Worm (Caenorhabditis elegans) whole organism, mixed stage, embryonic: Measurements from ENCODE around the gene M03B6.5.

Source experiments
- M03D4.4 ChIP-seq: sonication (generic microtip); optimal IDR thresholded peaks from 2 replicates; lab custom pipeline; 2017; ENCODE audit warnings: mild to moderate bottlenecking, missing genetic modification characterization, missing compliant biosample characterization
- bed-3 ChIP-seq: fragments of 200-800 bp; sonication (Bioruptor generic); optimal IDR thresholded peaks from 3 replicates; lab custom pipeline; 2018; ENCODE audit warnings: mild to moderate bottlenecking, missing genetic modification characterization, moderate library complexity, missing compliant biosample characterization
- blmp-1 ChIP-seq: fragments of 150-350 bp; optimal IDR thresholded peaks from 2 replicates; lab custom pipeline; 2014; ENCODE audit warnings: missing biosample characterization, missing genetic modification characterization
- ceh-39 ChIP-seq: fragments of 150-350 bp; optimal IDR thresholded peaks from 2 replicates; lab custom pipeline; 2014; ENCODE audit warnings: missing biosample characterization, missing genetic modification characterization
- ceh-83 ChIP-seq: fragments of 200-800 bp; sonication (Bioruptor generic); optimal IDR thresholded peaks from 2 replicates; lab custom pipeline; 2018; ENCODE audit warnings: mild to moderate bottlenecking, missing genetic modification characterization, missing compliant biosample characterization
- ces-1 ChIP-seq: fragments of 150-350 bp; optimal IDR thresholded peaks from 2 replicates; lab custom pipeline; 2014; ENCODE audit warnings: missing biosample characterization, missing genetic modification reagents, missing genetic modification characterization
- drap-1 ChIP-seq: fragments of 200-800 bp; sonication (Bioruptor generic); optimal IDR thresholded peaks from 3 replicates; lab custom pipeline; 2018; ENCODE audit warnings: mild to moderate bottlenecking, missing genetic modification characterization, missing compliant biosample characterization
- elt-1 ChIP-seq: sonication (generic microtip); optimal IDR thresholded peaks from 2 replicates; lab custom pipeline; 2017; ENCODE audit warnings: missing genetic modification characterization, mild to moderate bottlenecking, missing compliant biosample characterization, antibody characterized with exemption, moderate library complexity, borderline replicate concordance; ENCODE audit not compliant: insufficient read depth
- elt-3 ChIP-seq: fragments of 150-350 bp; optimal IDR thresholded peaks from 2 replicates; lab custom pipeline; 2014; ENCODE audit warnings: missing biosample characterization, missing genetic modification characterization
- flh-1 ChIP-seq: fragments of 200-800 bp; sonication (Bioruptor generic); optimal IDR thresholded peaks from 2 replicates; lab custom pipeline; 2018; ENCODE audit warnings: mild to moderate bottlenecking, missing genetic modification characterization, moderate library complexity, missing compliant biosample characterization
- ham-2 ChIP-seq: fragments of 200-800 bp; sonication (Bioruptor generic); optimal IDR thresholded peaks from 2 replicates; lab custom pipeline; 2018; ENCODE audit warnings: mild to moderate bottlenecking, missing genetic modification characterization, missing compliant biosample characterization
- hlh-1 ChIP-seq: fragments of 150-350 bp; optimal IDR thresholded peaks from 2 replicates; lab custom pipeline; 2014; ENCODE audit warnings: missing biosample characterization, missing genetic modification reagents, missing genetic modification characterization
- lin-13 ChIP-seq: fragments of 150-350 bp; optimal IDR thresholded peaks from 2 replicates; lab custom pipeline; 2014; ENCODE audit warnings: missing biosample characterization, missing genetic modification characterization
- lin-32 ChIP-seq: fragments of 200-800 bp; sonication (Bioruptor generic); optimal IDR thresholded peaks from 2 replicates; lab custom pipeline; 2018; ENCODE audit warnings: mild to moderate bottlenecking, missing genetic modification characterization, missing compliant biosample characterization
- mab-5 ChIP-seq: fragments of 150-350 bp; optimal IDR thresholded peaks from 2 replicates; lab custom pipeline; 2014; ENCODE audit warnings: missing biosample characterization, missing genetic modification characterization
- mep-1 ChIP-seq: fragments of 150-350 bp; optimal IDR thresholded peaks from 2 replicates; lab custom pipeline; 2017; ENCODE audit warnings: missing biosample characterization, missing genetic modification reagents, missing genetic modification characterization, inconsistent platforms
- mls-2 ChIP-seq: sonication (generic microtip); optimal IDR thresholded peaks from 2 replicates; lab custom pipeline; 2016; ENCODE audit warnings: mild to moderate bottlenecking, missing genetic modification characterization, moderate library complexity, missing compliant biosample characterization
- nhr-12 ChIP-seq: fragments of 150-350 bp; optimal IDR thresholded peaks from 2 replicates; lab custom pipeline; 2014; ENCODE audit warnings: missing biosample characterization, missing genetic modification characterization
- nhr-2 ChIP-seq: fragments of 150-350 bp; optimal IDR thresholded peaks from 2 replicates; lab custom pipeline; 2014; ENCODE audit warnings: missing biosample characterization, missing genetic modification characterization
- nhr-237 ChIP-seq: fragments of 150-350 bp; optimal IDR thresholded peaks from 2 replicates; lab custom pipeline; 2014; ENCODE audit warnings: missing biosample characterization, missing genetic modification characterization
- nhr-28 ChIP-seq: fragments of 150-350 bp; optimal IDR thresholded peaks from 2 replicates; lab custom pipeline; 2014; ENCODE audit warnings: missing biosample characterization, missing genetic modification characterization
- nhr-76 ChIP-seq: sonication (generic microtip); optimal IDR thresholded peaks from 2 replicates; lab custom pipeline; 2017; ENCODE audit warnings: missing biosample characterization, missing genetic modification characterization
- pha-4 ChIP-seq: fragments of 150-350 bp; optimal IDR thresholded peaks from 2 replicates; lab custom pipeline; 2018; ENCODE audit warnings: missing biosample characterization, missing genetic modification reagents, missing genetic modification characterization
- snpc-4 ChIP-seq: fragments of 150-350 bp; optimal IDR thresholded peaks from 2 replicates; lab custom pipeline; 2014; ENCODE audit warnings: missing biosample characterization, missing genetic modification characterization
- sptf-1 ChIP-seq: sonication (generic microtip); optimal IDR thresholded peaks from 2 replicates; lab custom pipeline; 2017; ENCODE audit warnings: mild to moderate bottlenecking, missing genetic modification characterization, moderate library complexity, missing compliant biosample characterization
- tbx-8 ChIP-seq: fragments of 200-800 bp; sonication (Bioruptor generic); optimal IDR thresholded peaks from 2 replicates; lab custom pipeline; 2018; ENCODE audit warnings: mild to moderate bottlenecking, missing genetic modification characterization, moderate library complexity, missing compliant biosample characterization
- unc-120 ChIP-seq: sonication (generic microtip); optimal IDR thresholded peaks from 2 replicates; lab custom pipeline; 2017; ENCODE audit warnings: missing genetic modification characterization, missing compliant biosample characterization; ENCODE audit not compliant: poor library complexity, severe bottlenecking
- unc-39 ChIP-seq: fragments of 150-350 bp; optimal IDR thresholded peaks from 2 replicates; lab custom pipeline; 2014; ENCODE audit warnings: missing biosample characterization, missing genetic modification characterization
- unc-62 ChIP-seq: fragments of 150-350 bp; optimal IDR thresholded peaks from 2 replicates; lab custom pipeline; 2014; ENCODE audit warnings: missing biosample characterization, missing genetic modification reagents, missing genetic modification characterization
- zip-8 ChIP-seq: fragments of 150-350 bp; optimal IDR thresholded peaks from 2 replicates; lab custom pipeline; 2014; ENCODE audit warnings: missing biosample characterization, missing genetic modification characterization

Gene M03B6.5

DNA sequence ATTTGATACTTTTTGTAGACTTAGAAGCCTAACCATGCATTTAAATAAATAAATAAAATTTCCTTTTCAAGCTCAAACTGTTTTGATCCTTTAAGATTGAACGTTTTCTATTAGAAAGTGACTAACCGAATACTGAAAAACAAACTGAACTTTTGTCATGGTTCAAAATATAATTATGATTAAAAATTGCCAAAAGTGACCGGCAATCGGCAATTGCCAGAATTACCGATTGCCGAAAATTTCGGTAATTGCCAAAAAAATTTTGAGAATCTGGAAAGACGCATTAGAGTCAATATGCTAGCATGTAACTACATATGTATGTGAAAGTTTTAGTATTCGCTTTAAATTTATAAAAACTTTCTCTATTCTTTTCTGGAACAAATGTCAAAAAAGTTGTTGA is at the start of gene M03B6.5:
Gene M03B6.5 (plus strand): TSS at position 301 of the 400 bp plus-strand sequence.
- no peak for TF ChIP-seq unc-39 (tag; lab: Kevin White, UChicago)
- no peak for TF ChIP-seq nhr-28 (tag; lab: Kevin White, UChicago)

DNA sequence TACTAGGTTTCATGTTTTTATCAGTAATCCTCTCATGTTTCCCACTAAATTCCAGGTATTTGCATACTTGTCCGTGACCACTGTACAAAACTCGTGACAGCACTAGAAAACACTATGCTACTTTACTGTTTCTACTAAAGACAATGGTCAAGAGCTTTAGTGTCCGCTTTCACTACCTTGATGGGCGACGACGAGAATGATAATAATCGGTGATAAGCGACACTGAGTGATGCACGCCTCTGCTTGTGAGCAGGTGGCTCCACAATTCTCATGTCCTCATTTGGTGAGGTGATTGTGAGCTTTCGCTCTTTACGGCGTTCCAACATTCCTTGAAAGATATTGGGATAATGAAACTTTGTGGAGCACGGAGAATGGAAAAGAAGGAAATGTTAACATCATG is 40.5 kb upstream of the M03B6.5 start:
- TF ChIP-seq M03D4.4 (tag; lab: Kevin White, UChicago) (no peak), drap-1 (no peak), sptf-1 (tag; lab: Kevin White, UChicago) (no peak), hlh-1 (no peak), flh-1 (GFP tag; lab: Kevin White, UChicago) (no peak), elt-3 (tag; lab: Kevin White, UChicago) (no peak), ceh-39 (tag; lab: Kevin White, UChicago) (no peak), snpc-4 (tag; lab: Kevin White, UChicago) (no peak), blmp-1 (tag; lab: Kevin White, UChicago) (no peak), lin-13 (tag; lab: Kevin White, UChicago) (no peak), tbx-8 (GFP tag; lab: Kevin White, UChicago) (no peak), nhr-12 (tag; lab: Kevin White, UChicago) (no peak), ham-2 (GFP tag; lab: Kevin White, UChicago) (no peak), unc-120 (no peak), lin-32 (GFP tag; lab: Kevin White, UChicago) (no peak), nhr-2 (tag; lab: Kevin White, UChicago) (no peak), pha-4 (tag; lab: Kevin White, UChicago) (no peak), zip-8 (tag; lab: Kevin White, UChicago) (no peak)

DNA sequence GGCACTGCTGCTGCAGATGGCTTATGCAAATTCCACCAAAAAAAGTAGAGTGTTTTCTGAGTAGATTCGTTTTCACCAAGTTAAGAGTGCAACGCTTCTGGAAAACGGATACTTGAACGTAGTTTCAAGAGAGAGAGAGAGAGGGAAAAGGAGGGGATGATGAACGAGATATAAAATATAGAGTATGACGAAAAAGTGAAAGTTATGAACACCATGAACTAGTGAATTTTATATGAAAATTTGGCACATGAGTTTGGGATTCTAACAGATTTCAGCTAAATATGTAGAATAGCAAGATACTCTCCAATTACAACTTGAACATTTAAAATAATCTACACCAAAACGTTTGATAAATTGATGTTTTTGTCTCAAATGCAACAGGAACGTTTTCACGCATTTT is 34.0 kb upstream of the M03B6.5 start, which contains the start of gene obr-3:
Gene obr-3 (minus strand): TSS at position 101 of the 400 bp plus-strand sequence.
- TF ChIP-seq lin-13 (tag; lab: Kevin White, UChicago) (no peak), drap-1 (no peak), ham-2 (GFP tag; lab: Kevin White, UChicago) (no peak), mab-5 (tag; lab: Kevin White, UChicago) (no peak), tbx-8 (GFP tag; lab: Kevin White, UChicago) (no peak), pha-4 (tag; lab: Kevin White, UChicago) (no peak), unc-120 (no peak), blmp-1 (tag; lab: Kevin White, UChicago) (no peak), bed-3 (GFP tag; lab: Kevin White, UChicago) (no peak), ceh-83 (GFP tag; lab: Kevin White, UChicago) (no peak)
- TF ChIP-seq, all 35 proteins: peak for 0

DNA sequence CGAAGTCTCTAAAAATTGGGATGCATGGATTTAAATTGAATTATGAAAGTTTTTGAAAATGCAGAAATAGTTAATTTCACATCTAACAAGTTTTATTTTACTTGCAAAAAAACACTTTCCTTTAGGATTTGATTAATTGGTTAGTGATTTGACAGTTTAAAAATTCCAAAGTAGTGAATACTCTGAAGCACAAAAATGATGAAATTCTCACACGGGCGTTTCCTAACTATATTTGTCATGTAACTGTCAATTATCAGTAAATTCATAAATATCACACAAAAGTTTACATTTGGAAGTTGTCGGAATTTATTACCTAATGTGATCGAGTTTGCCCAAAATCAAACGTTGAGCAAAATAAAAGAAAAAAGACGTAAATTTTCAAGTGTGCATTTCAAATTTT is 32.6 kb upstream of the M03B6.5 start:
- TF ChIP-seq lin-13 (tag; lab: Kevin White, UChicago) = no peak
- TF ChIP-seq nhr-12 (tag; lab: Kevin White, UChicago) = no peak
- TF ChIP-seq sptf-1 (tag; lab: Kevin White, UChicago) = no peak
- TF ChIP-seq elt-3 (tag; lab: Kevin White, UChicago) = no peak
- no peak for TF ChIP-seq elt-1 (tag; lab: Kevin White, UChicago)
- TF ChIP-seq mls-2 (tag; lab: Kevin White, UChicago) = no peak
- no peak for TF ChIP-seq unc-62 (GFP tag; lab: Kevin White, UChicago)
- TF ChIP-seq nhr-237 = no peak
- no peak for TF ChIP-seq pha-4 (tag; lab: Kevin White, UChicago)
- TF ChIP-seq, all 35 proteins: peak for 0

DNA sequence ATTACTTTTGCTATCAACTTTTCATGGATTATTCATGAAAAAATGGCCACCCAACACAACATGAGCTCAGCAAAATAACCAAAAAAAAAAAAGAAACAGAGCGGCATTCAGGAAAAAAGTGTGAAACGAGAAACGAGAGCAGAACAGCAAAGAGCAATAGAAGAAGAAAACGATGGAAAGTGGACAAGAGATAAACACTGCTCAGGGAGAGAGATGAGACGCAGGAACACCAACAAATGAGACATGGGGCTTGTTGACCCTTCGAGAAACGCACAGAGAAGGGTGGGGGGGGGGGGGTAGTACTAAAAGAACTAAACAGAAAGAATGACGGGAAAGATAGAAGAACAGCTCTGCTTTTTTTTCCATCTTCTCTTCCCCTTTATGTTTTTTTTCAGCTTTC is 31.8 kb upstream of the M03B6.5 start:
- TF ChIP-seq sptf-1 (tag; lab: Kevin White, UChicago) = no peak
- TF ChIP-seq ces-1 (GFP tag; lab: Kevin White, UChicago) = no peak

DNA sequence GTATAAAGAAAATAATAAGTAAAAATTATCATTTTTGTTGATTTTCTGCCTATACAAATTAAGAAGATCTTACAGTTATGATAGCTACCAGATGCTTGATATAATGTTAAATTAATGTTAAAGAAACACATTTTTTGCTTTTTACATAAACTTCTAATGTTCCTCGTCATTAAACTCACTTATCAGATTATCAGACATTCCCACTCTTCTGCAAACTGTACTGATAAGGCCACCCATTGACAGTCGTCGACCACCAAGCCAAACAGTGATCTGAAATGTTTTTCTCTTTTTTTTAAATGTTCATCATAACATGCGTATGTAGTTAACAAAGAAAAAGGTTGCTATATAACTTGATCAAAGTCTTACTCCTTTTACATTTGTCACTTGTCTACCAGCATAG is 25.0 kb upstream of the M03B6.5 start:
- TF ChIP-seq M03D4.4 (tag; lab: Kevin White, UChicago) (no peak), lin-32 (GFP tag; lab: Kevin White, UChicago) (no peak), ces-1 (GFP tag; lab: Kevin White, UChicago) (no peak), lin-13 (tag; lab: Kevin White, UChicago) (no peak), unc-39 (tag; lab: Kevin White, UChicago) (no peak), nhr-76 (no peak), drap-1 (no peak), nhr-28 (tag; lab: Kevin White, UChicago) (no peak), nhr-12 (tag; lab: Kevin White, UChicago) (no peak), ceh-83 (GFP tag; lab: Kevin White, UChicago) (no peak), bed-3 (GFP tag; lab: Kevin White, UChicago) (no peak), ham-2 (GFP tag; lab: Kevin White, UChicago) (no peak), elt-3 (tag; lab: Kevin White, UChicago) (no peak), hlh-1 (no peak), mep-1 (tag; lab: Kevin White, UChicago) (no peak)
